Worm (Caenorhabditis elegans): ENCODE data around the gene Y39A1A.20.

The Y39A1A.20 gene

ce11 chrIII:10718078-10718477 lies 17.7 kb upstream of the Y39A1A.20 start:
- no peak for TF ChIP-seq aly-1 (tag; optimal IDR thresholded peaks at IDR 0.05)
- TF ChIP-seq ceh-36 (tag; optimal IDR thresholded peaks at IDR 0.05) = no peak
- no peak for TF ChIP-seq tra-4 (tag; optimal IDR thresholded peaks at IDR 0.05)
- TF ChIP-seq hnd-1 (tag; optimal IDR thresholded peaks at IDR 0.05) = no peak
- TF ChIP-seq scrt-1 (GFP tag; IDR thresholded peaks at IDR 0.05) = no peak
- TF ChIP-seq F13C5.2 (tag; optimal IDR thresholded peaks at IDR 0.05) = no peak
- no peak for TF ChIP-seq hmbx-1 (tag; optimal IDR thresholded peaks at IDR 0.05)

ce11 chrIII:10717479-10717878 lies 17.1 kb upstream of the Y39A1A.20 start:
- TF ChIP-seq ceh-13 (GFP tag; optimal IDR thresholded peaks at IDR 0.05) (no peak), hmbx-1 (tag; optimal IDR thresholded peaks at IDR 0.05) (no peak), aly-1 (tag; optimal IDR thresholded peaks at IDR 0.05) (no peak), ets-7 (tag; optimal IDR thresholded peaks at IDR 0.05) (no peak), F13C5.2 (tag; optimal IDR thresholded peaks at IDR 0.05) (no peak)

- no peak for TF ChIP-seq ceh-13 (GFP tag; optimal IDR thresholded peaks at IDR 0.05)
Observed at ce11 chrIII:10716091-10716490, 15.7 kb upstream of the Y39A1A.20 start, which contains the start of gene W09D10.4. Gene W09D10.4 (minus strand): TSS chrIII:10716191.

ce11 chrIII:10714541-10714940 lies 14.2 kb upstream of the Y39A1A.20 start:
- no peak for TF ChIP-seq hmbx-1 (tag; optimal IDR thresholded peaks at IDR 0.05)
- TF ChIP-seq hnd-1 (tag; optimal IDR thresholded peaks at IDR 0.05) = no peak
- TF ChIP-seq scrt-1 (GFP tag; IDR thresholded peaks at IDR 0.05) = no peak
- TF ChIP-seq ceh-36 (tag; optimal IDR thresholded peaks at IDR 0.05) = no peak
- TF ChIP-seq B0310.2 (tag; optimal IDR thresholded peaks at IDR 0.05) = no peak
- no peak for TF ChIP-seq sea-1 (GFP tag; conservative IDR thresholded peaks at IDR 0.05)
- no peak for TF ChIP-seq hmg-4 (GFP tag; optimal IDR thresholded peaks at IDR 0.05)
- no peak for TF ChIP-seq aly-1 (tag; optimal IDR thresholded peaks at IDR 0.05)
- no peak for TF ChIP-seq ets-7 (tag; optimal IDR thresholded peaks at IDR 0.05)
- TF ChIP-seq tbx-37 (GFP tag; conservative IDR thresholded peaks at IDR 0.05) = no peak
- no peak for TF ChIP-seq pes-1 (GFP tag; IDR thresholded peaks at IDR 0.05)
- no peak for TF ChIP-seq ama-1 (optimal IDR thresholded peaks at IDR 0.05)
- no peak for TF ChIP-seq tra-4 (tag; optimal IDR thresholded peaks at IDR 0.05)
- TF ChIP-seq F13C5.2 (tag; optimal IDR thresholded peaks at IDR 0.05) = no peak
- no peak for TF ChIP-seq ceh-13 (GFP tag; optimal IDR thresholded peaks at IDR 0.05)
- TF ChIP-seq flt-1 (GFP tag; IDR thresholded peaks at IDR 0.05) = no peak

ce11 chrIII:10711192-10711673 lies 10.9 kb upstream of the Y39A1A.20 start, which contains the start of gene W09D10.5:
Gene W09D10.5 (minus strand): TSS chrIII:10711536.
- TF ChIP-seq flt-1 (GFP tag; IDR thresholded peaks at IDR 0.05) (no peak), ama-1 (optimal IDR thresholded peaks at IDR 0.05) (peak; percentile 85)

- no peak for TF ChIP-seq hmg-4 (GFP tag; optimal IDR thresholded peaks at IDR 0.05)
- TF ChIP-seq tra-4 (tag; optimal IDR thresholded peaks at IDR 0.05) = no peak
- TF ChIP-seq flt-1 (GFP tag; IDR thresholded peaks at IDR 0.05) = no peak
- TF ChIP-seq ets-7 (tag; optimal IDR thresholded peaks at IDR 0.05) = no peak
- no peak for TF ChIP-seq B0310.2 (tag; optimal IDR thresholded peaks at IDR 0.05)
- TF ChIP-seq pes-1 (GFP tag; IDR thresholded peaks at IDR 0.05) = no peak
- TF ChIP-seq aly-1 (tag; optimal IDR thresholded peaks at IDR 0.05) = no peak
- no peak for TF ChIP-seq ceh-13 (GFP tag; optimal IDR thresholded peaks at IDR 0.05)
Observed at ce11 chrIII:10709676-10710075, 9.3 kb upstream of the Y39A1A.20 start.

ce11 chrIII:10708484-10708883 lies 8.1 kb upstream of the Y39A1A.20 start:
- TF ChIP-seq hnd-1 (tag; optimal IDR thresholded peaks at IDR 0.05) = no peak
- no peak for TF ChIP-seq ceh-13 (GFP tag; optimal IDR thresholded peaks at IDR 0.05)
- no peak for TF ChIP-seq ceh-36 (tag; optimal IDR thresholded peaks at IDR 0.05)
- no peak for TF ChIP-seq hmg-4 (GFP tag; optimal IDR thresholded peaks at IDR 0.05)
- no peak for TF ChIP-seq hmbx-1 (tag; optimal IDR thresholded peaks at IDR 0.05)
- no peak for TF ChIP-seq ama-1 (optimal IDR thresholded peaks at IDR 0.05)
- TF ChIP-seq ets-7 (tag; optimal IDR thresholded peaks at IDR 0.05) = no peak
- no peak for TF ChIP-seq tbx-11 (GFP tag; IDR thresholded peaks at IDR 0.05)
- TF ChIP-seq aly-1 (tag; optimal IDR thresholded peaks at IDR 0.05) = no peak
- TF ChIP-seq flt-1 (GFP tag; IDR thresholded peaks at IDR 0.05) = no peak
- no peak for TF ChIP-seq scrt-1 (GFP tag; IDR thresholded peaks at IDR 0.05)
- TF ChIP-seq F13C5.2 (tag; optimal IDR thresholded peaks at IDR 0.05) = no peak
- no peak for TF ChIP-seq B0310.2 (tag; optimal IDR thresholded peaks at IDR 0.05)
- TF ChIP-seq pes-1 (GFP tag; IDR thresholded peaks at IDR 0.05) = no peak
- no peak for TF ChIP-seq sea-1 (GFP tag; conservative IDR thresholded peaks at IDR 0.05)
- no peak for TF ChIP-seq tra-4 (tag; optimal IDR thresholded peaks at IDR 0.05)
- no peak for TF ChIP-seq tbx-37 (GFP tag; conservative IDR thresholded peaks at IDR 0.05)

- TF ChIP-seq scrt-1 (GFP tag; IDR thresholded peaks at IDR 0.05) (no peak), pes-1 (GFP tag; IDR thresholded peaks at IDR 0.05) (no peak), F13C5.2 (tag; optimal IDR thresholded peaks at IDR 0.05) (no peak), sea-1 (GFP tag; conservative IDR thresholded peaks at IDR 0.05) (no peak), ets-7 (tag; optimal IDR thresholded peaks at IDR 0.05) (no peak), ceh-36 (tag; optimal IDR thresholded peaks at IDR 0.05) (no peak), tbx-11 (GFP tag; IDR thresholded peaks at IDR 0.05) (no peak), tbx-37 (GFP tag; conservative IDR thresholded peaks at IDR 0.05) (no peak), B0310.2 (tag; optimal IDR thresholded peaks at IDR 0.05) (no peak), hmbx-1 (tag; optimal IDR thresholded peaks at IDR 0.05) (no peak)
Observed at ce11 chrIII:10707461-10707860, 7.1 kb upstream of the Y39A1A.20 start, which contains the start of gene mrpl-12. Gene mrpl-12 (plus strand): TSS chrIII:10707761.
